Fruit fly (Drosophila melanogaster): ENCODE results near the gene TM9SF2.

The TM9SF2 gene

DNA sequence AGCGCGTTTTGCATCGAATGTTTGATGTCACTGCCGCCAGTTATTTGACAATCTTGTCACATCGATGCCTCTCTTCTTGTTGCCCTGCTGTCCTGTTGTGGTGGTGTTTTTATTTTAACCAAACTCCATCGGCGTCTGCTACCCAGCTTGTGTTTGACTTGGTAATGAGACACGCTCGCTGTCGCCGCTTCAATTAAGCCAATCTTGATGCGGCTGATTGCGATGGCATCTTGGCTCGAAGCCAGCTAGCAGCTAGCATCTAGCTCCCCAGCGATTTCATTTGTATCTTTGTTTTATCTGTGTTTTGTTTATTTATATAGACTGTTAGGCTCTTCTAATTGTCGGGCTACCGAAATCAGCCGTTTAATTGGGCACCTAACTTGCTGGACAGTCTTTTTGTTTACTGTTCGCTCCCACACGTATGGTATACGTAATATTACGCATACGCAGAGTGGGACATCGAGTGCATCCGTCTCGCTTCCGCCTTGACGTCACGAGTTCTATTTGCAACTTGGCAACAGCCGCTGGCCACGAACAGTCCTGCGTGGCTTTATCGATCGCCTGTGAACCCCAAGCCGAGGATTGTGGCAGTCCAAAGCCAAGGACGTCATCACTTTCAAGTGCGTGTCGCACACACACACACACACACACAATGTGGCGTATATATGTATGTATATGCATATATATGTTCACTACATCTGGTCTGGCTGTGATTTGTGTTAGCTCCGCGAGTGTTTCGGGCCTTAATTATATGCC is 29.4 kb downstream of the TM9SF2 start (continued):
- TF ChIP-seq Hey (tag; optimal IDR thresholded peaks at IDR 0.05) (no peak), CG4282 (GFP tag; optimal IDR thresholded peaks at IDR 0.05) (no peak), CG18262 (tag; optimal IDR thresholded peaks at IDR 0.05) (no peak), Max (GFP tag; optimal IDR thresholded peaks at IDR 0.05) (no peak), bowl (GFP tag; IDR thresholded peaks at IDR 0.05) (no peak), CG4360 (GFP tag; IDR thresholded peaks at IDR 0.05) (no peak), abd-A (tag; optimal IDR thresholded peaks at IDR 0.05) (no peak), CG6683 (GFP tag; optimal IDR thresholded peaks at IDR 0.05) (no peak), trh (GFP tag; optimal IDR thresholded peaks at IDR 0.05) (no peak), caup (GFP tag; optimal IDR thresholded peaks at IDR 0.05; ENCODE audit: severe bottlenecking) (no peak), Hr39 (optimal IDR thresholded peaks at IDR 0.05) (no peak), Chrac-16 (GFP tag; optimal IDR thresholded peaks at IDR 0.05) (no peak)

dm6 chr2L:20700534-20701239 is 33.4 kb downstream of the TM9SF2 start:
- no peak for TF ChIP-seq Atf6 (GFP tag; IDR thresholded peaks at IDR 0.05)
- no peak for TF ChIP-seq Elba2 (GFP tag; optimal IDR thresholded peaks at IDR 0.05)
- no peak for TF ChIP-seq zf30C (GFP tag; optimal IDR thresholded peaks at IDR 0.05)
- TF ChIP-seq CG10267 (tag; optimal IDR thresholded peaks at IDR 0.05): no peak
- TF ChIP-seq Hsf (GFP tag; optimal IDR thresholded peaks at IDR 0.05): no peak
- TF ChIP-seq CG30431 (GFP tag; optimal IDR thresholded peaks at IDR 0.05): peak; percentile 1
- no peak for TF ChIP-seq toy (GFP tag; IDR thresholded peaks at IDR 0.05)
- TF ChIP-seq CG7357 (GFP tag; IDR thresholded peaks at IDR 0.05): 0 out of 3 replicates have a peak, but pooled peaks have one; percentile 21
- no peak for TF ChIP-seq dm (GFP tag; optimal IDR thresholded peaks at IDR 0.05)
- TF ChIP-seq CG9817 (tag; optimal IDR thresholded peaks at IDR 0.05): no peak
- no peak for TF ChIP-seq CG3163 (GFP tag; optimal IDR thresholded peaks at IDR 0.05)
- TF ChIP-seq vfl (GFP tag; optimal IDR thresholded peaks at IDR 0.05): no peak
- TF ChIP-seq wek (GFP tag; optimal IDR thresholded peaks at IDR 0.05): no peak
- peak; percentile 6 for TF ChIP-seq fd96Cb (tag; optimal IDR thresholded peaks at IDR 0.05)
- no peak for TF ChIP-seq CG33557 (GFP tag; optimal IDR thresholded peaks at IDR 0.05)
- peak; percentile 26 for TF ChIP-seq Oli (tag; optimal IDR thresholded peaks at IDR 0.05)
- TF ChIP-seq CG4282 (GFP tag; optimal IDR thresholded peaks at IDR 0.05): no peak
- TF ChIP-seq chinmo (GFP tag; IDR thresholded peaks at IDR 0.05; ENCODE audit: partially characterized antibody): peak; percentile 72; the same call in 2 of the 4 replicates
- TF ChIP-seq Tbp (GFP tag; optimal IDR thresholded peaks at IDR 0.05): no peak
- TF ChIP-seq ttk (GFP tag; IDR thresholded peaks at IDR 0.05): no peak
- no peak for TF ChIP-seq CG6254 (GFP tag; optimal IDR thresholded peaks at IDR 0.05)
- peak; percentile 35 for TF ChIP-seq lab (GFP tag; optimal IDR thresholded peaks at IDR 0.05)
- peak; percentile 33 for TF ChIP-seq Meics (GFP tag; optimal IDR thresholded peaks at IDR 0.05)
- no peak for TF ChIP-seq CG3726 (GFP tag; IDR thresholded peaks at IDR 0.05)
- no peak for TF ChIP-seq CkIIα-i1 (GFP tag; IDR thresholded peaks at IDR 0.05)
- no peak for TF ChIP-seq CG17385 (GFP tag; optimal IDR thresholded peaks at IDR 0.05)
- TF ChIP-seq cato (GFP tag; optimal IDR thresholded peaks at IDR 0.05; ENCODE audit: borderline replicate concordance): no peak
- TF ChIP-seq luna (GFP tag; optimal IDR thresholded peaks at IDR 0.05): no peak
- TF ChIP-seq CG8089 (GFP tag; optimal IDR thresholded peaks at IDR 0.05): no peak
- no peak for TF ChIP-seq lov (optimal IDR thresholded peaks at IDR 0.05)
- no peak for TF ChIP-seq lov (GFP tag; IDR thresholded peaks at IDR 0.05)
- TF ChIP-seq al (GFP tag; IDR thresholded peaks at IDR 0.05): peak; percentile 24; the same call in 1 of the 2 replicates
- no peak for TF ChIP-seq CG17361 (GFP tag; IDR thresholded peaks at IDR 0.05)
- TF ChIP-seq CG2202 (tag; optimal IDR thresholded peaks at IDR 0.05): no peak
- TF ChIP-seq CG31388 (GFP tag; optimal IDR thresholded peaks at IDR 0.05): no peak
- no peak for TF ChIP-seq ken (GFP tag; IDR thresholded peaks at IDR 0.05)
- no peak for TF ChIP-seq CG7372 (GFP tag; IDR thresholded peaks at IDR 0.05)
- TF ChIP-seq Dip3 (GFP tag; optimal IDR thresholded peaks at IDR 0.05): no peak
